Worm (Caenorhabditis elegans) whole organism, midembryonic: ENCODE measurements around the gene Y66A7A.4.

Experiments used
- T22C8.4 ChIP-seq: fragments of 200-800 bp; sonication (Bioruptor generic); IDR thresholded peaks from 2 replicates; pipeline ENCODE4 v1.3.6; 2022; ENCODE audit warnings: missing genetic modification characterization, missing compliant biosample characterization
- cog-1 ChIP-seq: sonication (generic microtip); optimal IDR thresholded peaks from 2 replicates; lab custom pipeline; 2016; ENCODE audit warnings: missing genetic modification characterization, missing compliant biosample characterization
- flt-1 ChIP-seq: fragments of 200-800 bp; sonication (Bioruptor generic); IDR thresholded peaks from 2 replicates; pipeline ENCODE4 v1.3.6; 2022; ENCODE audit warnings: missing genetic modification characterization, missing compliant biosample characterization
- klf-2 ChIP-seq: fragments of 200-800 bp; sonication (Bioruptor generic); conservative IDR thresholded peaks from 2 replicates; pipeline ENCODE4 v1.3.6; 2022; ENCODE audit warnings: missing genetic modification reagents, missing genetic modification characterization, missing compliant biosample characterization
- ref-1 ChIP-seq: fragments of 200-800 bp; sonication (Bioruptor generic); conservative IDR thresholded peaks from 2 replicates; pipeline ENCODE4 v1.3.6; 2022; ENCODE audit warnings: missing genetic modification reagents, missing genetic modification characterization, missing compliant biosample characterization
- tab-1 ChIP-seq: fragments of 200-800 bp; sonication (Bioruptor generic); IDR thresholded peaks from 2 replicates; pipeline ENCODE4 v1.3.6; 2022; ENCODE audit warnings: missing genetic modification characterization, missing compliant biosample characterization

DNA sequence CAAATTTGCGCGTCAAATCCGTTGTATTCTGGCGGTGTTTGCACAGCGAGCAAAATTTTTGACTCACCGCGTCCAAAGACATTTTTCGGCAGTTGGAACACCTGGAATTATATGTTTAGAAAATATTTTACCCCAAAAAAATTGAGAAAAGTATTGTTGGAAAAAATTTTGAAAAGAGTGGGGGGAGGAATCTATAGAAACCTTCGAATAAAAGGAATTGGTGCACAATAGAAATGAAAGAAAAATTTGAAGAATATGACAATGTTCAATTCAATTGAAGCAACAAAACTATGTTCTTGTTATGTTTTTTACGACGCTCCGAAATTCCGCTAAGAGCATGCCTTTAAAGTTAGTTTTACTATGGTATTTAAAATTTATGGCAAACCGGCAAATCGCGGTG lies 16.9 kb downstream of the Y66A7A.4 start, which contains the start of gene Y66A7A.7:
- TF ChIP-seq klf-2 (GFP tag; lab: Robert Waterston, UW) (no peak), ref-1 (GFP tag; lab: Robert Waterston, UW) (no peak), cog-1 (tag; lab: Kevin White, UChicago) (no peak), T22C8.4 (no peak), tab-1 (no peak), flt-1 (no peak)
